Fruit fly (Drosophila melanogaster) whole organism, embryonic: Measurements from ENCODE around the gene wit.

Experiments
- CG10274 ChIP-seq: fragments of 200-800 bp; sonication (Bioruptor generic); optimal IDR thresholded peaks from 3 replicates; lab custom pipeline; 2017; ENCODE audit warnings: missing biosample characterization, mild to moderate bottlenecking, missing genetic modification characterization
- CG10431 ChIP-seq: fragments of 200-800 bp; sonication (Bioruptor generic); optimal IDR thresholded peaks from 3 replicates; lab custom pipeline; 2018; ENCODE audit warnings: missing biosample characterization, mild to moderate bottlenecking, missing genetic modification characterization
- CG2889 ChIP-seq: fragments of 200-800 bp; sonication (Bioruptor generic); IDR thresholded peaks from 3 replicates; pipeline ENCODE4 v1.3.6; 2022; ENCODE audit warnings: missing biosample characterization, missing genetic modification characterization
- CG8478 ChIP-seq: fragments of >200 bp; optimal IDR thresholded peaks from 2 replicates; lab custom pipeline; 2018
- CG8924 ChIP-seq: fragments of 200-800 bp; optimal IDR thresholded peaks from 3 replicates; lab custom pipeline; 2019; ENCODE audit warnings: missing biosample characterization, mild to moderate bottlenecking, missing genetic modification characterization, moderate library complexity
- ato ChIP-seq: fragments of 200-800 bp; sonication (Bioruptor generic); IDR thresholded peaks from 2 replicates; pipeline ENCODE4 v1.3.6; 2022; ENCODE audit warnings: missing biosample characterization, missing genetic modification characterization; ENCODE audit not compliant: partially characterized antibody
- br ChIP-seq: fragments of >200 bp; optimal IDR thresholded peaks from 2 replicates; lab custom pipeline; 2017
- esg ChIP-seq: fragments of 200-800 bp; sonication (Bioruptor generic); conservative IDR thresholded peaks from 2 replicates; pipeline ENCODE4 v1.3.6; 2022; ENCODE audit warnings: missing biosample characterization, missing genetic modification characterization
- mld ChIP-seq: fragments of 200-800 bp; sonication (Bioruptor generic); IDR thresholded peaks from 3 replicates; pipeline ENCODE4 v1.3.6; 2022; ENCODE audit warnings: missing biosample characterization, missing genetic modification characterization; ENCODE audit not compliant: partially characterized antibody
- vnd ChIP-seq: fragments of 200-800 bp; sonication (Bioruptor generic); IDR thresholded peaks from 3 replicates; pipeline ENCODE4 v1.3.6; 2022; ENCODE audit warnings: missing biosample characterization, missing genetic modification characterization; ENCODE audit not compliant: partially characterized antibody

DNA sequence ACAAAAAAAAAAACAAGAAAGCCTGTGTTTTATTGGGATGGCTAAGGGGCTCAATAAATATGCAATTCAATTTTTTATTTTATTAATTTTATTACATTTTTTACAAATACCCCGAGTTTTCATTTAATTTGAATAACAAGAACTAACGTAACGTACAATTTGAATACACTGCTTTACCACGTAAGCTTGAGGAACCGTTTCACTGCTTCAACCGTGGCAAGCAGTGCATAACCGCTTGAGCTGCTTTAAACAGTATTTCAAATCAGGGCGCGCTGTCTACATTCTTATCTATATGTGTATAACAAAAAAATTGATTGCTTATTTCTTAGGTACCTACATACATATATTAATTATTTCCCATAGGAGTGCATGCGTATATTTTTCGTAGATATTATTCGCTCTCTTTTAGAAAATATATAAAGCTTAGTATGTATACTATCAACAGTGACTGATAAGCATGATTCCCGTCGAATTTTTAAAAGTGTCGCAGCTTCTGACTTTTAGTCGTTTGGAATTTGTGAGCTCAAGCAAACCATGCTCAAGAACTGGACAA lies 21.3 kb upstream of the wit start, which contains the start of gene CG14990:
- TF ChIP-seq CG10274 (no peak), esg (GFP tag; lab: Robert Waterston, UW) (no peak), CG8478 (lab: Kevin White, UChicago) (no peak), CG8924 (tag; lab: Kevin White, UChicago) (no peak), vnd (no peak), br (lab: Kevin White, UChicago) (no peak), CG10431 (GFP tag; lab: Kevin White, UChicago) (no peak), mld (GFP tag; lab: Robert Waterston, UW) (no peak), ato (GFP tag; lab: Robert Waterston, UW) (no peak), CG2889 (GFP tag; lab: Robert Waterston, UW) (no peak)
